Worm (Caenorhabditis elegans): ENCODE data around the gene R11G1.1.
A peak's percentile ranks its signal among the peaks of the same experiment; 100 is the strongest.

The R11G1.1 gene

DNA sequence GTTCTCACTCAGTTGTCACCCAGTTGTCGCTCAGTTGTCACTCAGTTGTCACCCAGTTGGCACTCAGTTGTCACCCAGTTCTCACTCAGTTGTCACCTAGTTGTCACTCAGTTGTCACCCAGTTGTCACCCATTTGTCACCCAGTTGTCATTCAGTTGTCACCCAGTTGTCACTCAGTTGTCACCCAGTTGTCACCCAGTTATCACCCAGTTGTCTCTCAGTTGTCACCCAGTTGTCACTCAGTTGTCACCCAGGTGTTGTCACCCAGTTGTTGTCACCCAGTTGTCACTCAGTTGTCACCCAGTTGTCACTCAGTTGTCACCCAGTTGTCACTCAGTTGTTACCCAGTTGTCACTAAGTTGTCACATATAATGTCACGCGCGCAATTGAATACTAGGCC, 27.7 kb upstream of the R11G1.1 start (continued):
- TF ChIP-seq C06A6.2 (GFP tag; conservative IDR thresholded peaks at IDR 0.05) (0 out of 2 replicates have a peak, but pooled peaks have one; percentile 24), snpc-4 (GFP tag; optimal IDR thresholded peaks at IDR 0.05) (no peak), snpc-4 (tag; optimal IDR thresholded peaks at IDR 0.05) (no peak), akir-1 (GFP tag; optimal IDR thresholded peaks at IDR 0.05) (no peak), egrh-3 (GFP tag; IDR thresholded peaks at IDR 0.05) (no peak), lin-54 (GFP tag; optimal IDR thresholded peaks at IDR 0.05) (no peak), F55B11.4 (tag; optimal IDR thresholded peaks at IDR 0.05; ENCODE audit: borderline replicate concordance, insufficient read depth) (no peak), Y79H2A.3 (GFP tag; conservative IDR thresholded peaks at IDR 0.05) (no peak), madf-3 (GFP tag; IDR thresholded peaks at IDR 0.05) (peak; percentile 39; the same call in 1 of the 2 replicates), let-526 (GFP tag; IDR thresholded peaks at IDR 0.05) (0 out of 2 replicates have a peak, but pooled peaks have one; percentile 40), ceh-91 (GFP tag; IDR thresholded peaks at IDR 0.05) (0 out of 2 replicates have a peak, but pooled peaks have one; percentile 46), nhr-120 (GFP tag; IDR thresholded peaks at IDR 0.05) (0 out of 2 replicates have a peak, but pooled peaks have one; percentile 33), ztf-25 (GFP tag; IDR thresholded peaks at IDR 0.05) (peak; percentile 63; the same call in 1 of the 2 replicates), Y67H2A.10 (GFP tag; conservative IDR thresholded peaks at IDR 0.05) (no peak), ccch-3 (GFP tag; optimal IDR thresholded peaks at IDR 0.05) (no peak), hsf-1 (GFP tag; IDR thresholded peaks at IDR 0.05) (no peak; the same call in none of the 2 replicates), nhr-80 (tag; optimal IDR thresholded peaks at IDR 0.05) (no peak), xnd-1 (tag; optimal IDR thresholded peaks at IDR 0.05) (no peak), F33H1.4 (GFP tag; IDR thresholded peaks at IDR 0.05) (0 out of 2 replicates have a peak, but pooled peaks have one; percentile 6), nfya-2 (GFP tag; IDR thresholded peaks at IDR 0.05) (0 out of 2 replicates have a peak, but pooled peaks have one; percentile 13), cebp-2 (GFP tag; IDR thresholded peaks at IDR 0.05) (0 out of 2 replicates have a peak, but pooled peaks have one; percentile 54), aptf-3 (GFP tag; IDR thresholded peaks at IDR 0.05) (peak; percentile 90), ztf-28 (GFP tag; IDR thresholded peaks at IDR 0.05) (0 out of 2 replicates have a peak, but pooled peaks have one; percentile 26), ekl-4 (GFP tag; IDR thresholded peaks at IDR 0.05) (peak; percentile 74; the same call in 1 of the 2 replicates), dox-1 (GFP tag; IDR thresholded peaks at IDR 0.05) (peak; percentile 59; the same call in 1 of the 2 replicates), egl-44 (GFP tag; IDR thresholded peaks at IDR 0.05) (peak; percentile 77; the same call in 1 of the 2 replicates), nfyb-1 (GFP tag; IDR thresholded peaks at IDR 0.05) (peak; percentile 51; the same call in 1 of the 2 replicates), egl-18 (GFP tag; IDR thresholded peaks at IDR 0.05) (0 out of 2 replicates have a peak, but pooled peaks have one; percentile 15), attf-3 (GFP tag; conservative IDR thresholded peaks at IDR 0.05) (0 out of 2 replicates have a peak, but pooled peaks have one; percentile 39), mes-4 (tag; optimal IDR thresholded peaks at IDR 0.05) (no peak)

DNA sequence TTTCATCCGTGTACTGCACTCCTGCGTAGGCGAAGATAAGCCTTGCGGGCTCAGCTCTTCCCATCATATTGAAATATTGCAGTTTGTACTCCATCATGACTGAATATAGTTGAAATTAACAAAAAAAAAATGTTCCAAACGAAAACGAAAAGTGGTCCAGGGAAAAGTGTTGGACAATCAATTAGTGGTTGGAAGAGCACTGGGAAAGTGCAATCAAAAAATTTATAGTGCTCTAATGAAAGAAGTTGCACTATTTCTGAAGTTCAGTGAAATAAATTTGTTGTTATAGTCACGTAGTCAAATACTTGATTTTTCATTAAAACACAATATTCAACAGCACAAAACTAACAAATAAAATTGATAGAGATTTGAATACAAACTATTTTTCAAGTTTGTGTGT, 25.6 kb upstream of the R11G1.1 start, which contains the start of gene gst-11:
Gene gst-11 (minus strand): TSS at position 101 of the 400 bp plus-strand sequence.
- TF ChIP-seq egl-18 (GFP tag; IDR thresholded peaks at IDR 0.05) (no peak), snpc-4 (GFP tag; optimal IDR thresholded peaks at IDR 0.05) (no peak), snpc-4 (tag; optimal IDR thresholded peaks at IDR 0.05) (no peak), egl-44 (GFP tag; IDR thresholded peaks at IDR 0.05) (no peak), hlh-26 (GFP tag; conservative IDR thresholded peaks at IDR 0.05) (no peak), snpc-1.1 (tag; optimal IDR thresholded peaks at IDR 0.05; ENCODE audit: insufficient read depth) (no peak), akir-1 (GFP tag; optimal IDR thresholded peaks at IDR 0.05) (no peak), attf-3 (GFP tag; conservative IDR thresholded peaks at IDR 0.05) (no peak), B0261.1 (tag; optimal IDR thresholded peaks at IDR 0.05) (no peak), F57C9.4 (tag; optimal IDR thresholded peaks at IDR 0.05) (no peak), mes-4 (tag; optimal IDR thresholded peaks at IDR 0.05) (no peak), ZK185.1 (tag; optimal IDR thresholded peaks at IDR 0.05; ENCODE audit: poor library complexity, severe bottlenecking) (no peak)

DNA sequence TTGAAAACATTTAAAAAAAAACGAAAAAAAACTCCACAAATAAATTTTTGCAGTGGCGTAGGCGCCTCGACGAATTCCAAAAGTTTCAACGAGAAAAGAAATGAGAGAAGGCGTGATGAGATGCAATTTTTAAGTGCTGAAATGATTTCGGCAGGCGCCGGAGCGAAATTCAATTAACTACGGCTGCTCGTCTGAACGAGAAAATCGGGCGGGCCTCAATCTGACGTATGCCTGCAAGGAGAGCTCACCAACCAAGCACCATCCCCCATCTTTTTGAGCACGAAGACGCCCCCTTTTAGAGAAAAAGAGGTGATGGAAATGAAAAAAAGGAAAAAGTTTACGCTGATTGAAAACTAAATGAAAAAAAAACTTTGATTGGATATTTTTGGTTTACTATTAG, 24.5 kb upstream of the R11G1.1 start:
- TF ChIP-seq aptf-3 (GFP tag; IDR thresholded peaks at IDR 0.05) = no peak
- 0 out of 2 replicates have a peak, but pooled peaks have one; percentile 19 for TF ChIP-seq nfyb-1 (GFP tag; IDR thresholded peaks at IDR 0.05)
- no peak for TF ChIP-seq B0019.2 (GFP tag; conservative IDR thresholded peaks at IDR 0.05)
- no peak for TF ChIP-seq ceh-27 (GFP tag; optimal IDR thresholded peaks at IDR 0.05)
- TF ChIP-seq B0336.3 (GFP tag; IDR thresholded peaks at IDR 0.05) = no peak
